Worm (Caenorhabditis elegans): ENCODE data around the gene Y43F8B.18.

Y43F8B.18 gene

DNA sequence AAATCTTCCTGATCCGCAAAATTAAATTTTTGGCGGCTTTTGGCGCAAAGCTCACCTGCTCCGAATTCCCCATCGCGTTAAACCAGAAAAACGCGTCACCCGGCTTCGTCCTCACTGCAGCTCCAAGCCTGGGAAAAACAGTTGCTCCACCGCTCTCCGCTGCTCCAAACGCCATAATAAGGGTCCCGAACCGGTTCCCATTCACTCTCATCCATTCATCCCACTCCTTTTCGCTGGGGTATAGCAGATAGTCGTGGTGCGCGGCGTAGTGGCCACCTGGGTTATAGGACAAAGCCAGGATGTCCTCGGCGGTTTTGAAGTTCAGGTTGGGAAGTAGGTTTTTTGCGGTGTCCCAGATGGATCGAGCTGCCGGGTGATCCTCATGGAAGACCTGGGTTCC, 25.1 kb downstream of the Y43F8B.18 start:
- no peak for TF ChIP-seq nhr-27 (tag; optimal IDR thresholded peaks at IDR 0.05)
- TF ChIP-seq zfh-2 (GFP tag; conservative IDR thresholded peaks at IDR 0.05), result peak; percentile 72; the same call in 1 of the 2 replicates

DNA sequence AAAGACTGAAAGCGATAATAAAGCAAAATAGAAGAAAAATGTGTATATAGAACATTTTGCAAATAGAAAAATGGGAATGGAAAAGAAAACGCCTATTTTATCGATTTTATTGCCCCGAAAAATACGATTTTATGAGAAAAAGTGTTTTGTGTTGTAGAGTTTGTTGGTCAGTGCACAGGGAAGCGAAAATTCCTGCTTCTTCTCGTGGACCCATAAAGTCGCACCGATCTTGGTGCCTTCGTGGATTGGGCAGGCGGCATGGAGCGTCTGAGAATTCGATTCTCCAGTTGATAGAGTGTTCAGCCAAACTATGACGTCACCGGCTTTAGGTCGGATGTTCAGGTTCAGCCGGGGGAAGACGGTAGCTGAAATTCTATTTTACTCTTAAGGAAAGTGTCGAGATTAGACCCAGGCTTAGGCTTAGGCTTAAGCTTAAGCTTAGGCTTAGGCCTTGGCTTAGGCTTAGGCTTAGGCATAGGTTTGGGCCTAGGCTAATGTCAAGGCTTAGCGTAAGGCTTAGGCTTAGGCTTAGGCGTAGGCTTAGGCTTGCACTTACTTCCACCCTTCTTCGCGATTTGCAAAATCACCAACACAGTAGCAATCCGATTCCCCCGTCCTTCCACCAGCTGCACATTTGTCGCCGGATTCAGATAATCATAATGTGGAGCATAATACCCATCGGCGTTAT, 26.6 kb downstream of the Y43F8B.18 start, which contains the start of gene Y43F8B.19:
Gene Y43F8B.19 (minus strand): TSS at position 51 of the 688 bp plus-strand sequence.
- TF ChIP-seq bed-1 (GFP tag; IDR thresholded peaks at IDR 0.05), result no peak
- TF ChIP-seq lsl-1 (GFP tag; optimal IDR thresholded peaks at IDR 0.05), result no peak
- no peak for TF ChIP-seq F39B2.1 (GFP tag; IDR thresholded peaks at IDR 0.05)
- no peak for TF ChIP-seq F23B12.7 (tag; optimal IDR thresholded peaks at IDR 0.05; ENCODE audit: insufficient read depth)
- TF ChIP-seq Y79H2A.3 (GFP tag; conservative IDR thresholded peaks at IDR 0.05), result no peak
- no peak for TF ChIP-seq die-1 (tag; optimal IDR thresholded peaks at IDR 0.05)

ce11 chrV:19513552-19513951, 27.8 kb downstream of the Y43F8B.18 start, which contains the start of gene phy-4:
Gene phy-4 (minus strand): TSS chrV:19513652.
- TF ChIP-seq rcor-1 (GFP tag; IDR thresholded peaks at IDR 0.05) (no peak), lin-26 (GFP tag; IDR thresholded peaks at IDR 0.05) (no peak), tbp1 (GFP tag; optimal IDR thresholded peaks at IDR 0.05) (no peak), ceh-100 (GFP tag; IDR thresholded peaks at IDR 0.05) (no peak), cebp-1 (GFP tag; IDR thresholded peaks at IDR 0.05) (no peak), cebp-1 (tag; optimal IDR thresholded peaks at IDR 0.05) (no peak), F57A8.1 (GFP tag; optimal IDR thresholded peaks at IDR 0.05) (no peak), T26A5.8 (tag; optimal IDR thresholded peaks at IDR 0.05) (no peak), ccch-3 (GFP tag; optimal IDR thresholded peaks at IDR 0.05) (no peak), ceh-91 (GFP tag; IDR thresholded peaks at IDR 0.05) (no peak), let-607 (tag; optimal IDR thresholded peaks at IDR 0.05) (no peak), sptf-2 (GFP tag; optimal IDR thresholded peaks at IDR 0.05) (no peak), nhr-120 (GFP tag; IDR thresholded peaks at IDR 0.05) (no peak), nhr-179 (tag; optimal IDR thresholded peaks at IDR 0.05) (no peak), Y67H2A.10 (GFP tag; conservative IDR thresholded peaks at IDR 0.05) (no peak), bed-2 (GFP tag; IDR thresholded peaks at IDR 0.05) (no peak), lin-35 (GFP tag; optimal IDR thresholded peaks at IDR 0.05) (no peak), F52B5.7 (tag; optimal IDR thresholded peaks at IDR 0.05) (no peak), attf-5 (GFP tag; optimal IDR thresholded peaks at IDR 0.05) (no peak), nhr-80 (tag; optimal IDR thresholded peaks at IDR 0.05) (no peak)

- 0 out of 2 replicates have a peak, but pooled peaks have one; percentile 19 for TF ChIP-seq dox-1 (GFP tag; IDR thresholded peaks at IDR 0.05)
- peak; percentile 56; the same call in 1 of the 2 replicates for TF ChIP-seq zfh-2 (GFP tag; conservative IDR thresholded peaks at IDR 0.05)
These were observed 32.0 kb downstream of the Y43F8B.18 start for ce11 chrV:19517611-19518360.

DNA sequence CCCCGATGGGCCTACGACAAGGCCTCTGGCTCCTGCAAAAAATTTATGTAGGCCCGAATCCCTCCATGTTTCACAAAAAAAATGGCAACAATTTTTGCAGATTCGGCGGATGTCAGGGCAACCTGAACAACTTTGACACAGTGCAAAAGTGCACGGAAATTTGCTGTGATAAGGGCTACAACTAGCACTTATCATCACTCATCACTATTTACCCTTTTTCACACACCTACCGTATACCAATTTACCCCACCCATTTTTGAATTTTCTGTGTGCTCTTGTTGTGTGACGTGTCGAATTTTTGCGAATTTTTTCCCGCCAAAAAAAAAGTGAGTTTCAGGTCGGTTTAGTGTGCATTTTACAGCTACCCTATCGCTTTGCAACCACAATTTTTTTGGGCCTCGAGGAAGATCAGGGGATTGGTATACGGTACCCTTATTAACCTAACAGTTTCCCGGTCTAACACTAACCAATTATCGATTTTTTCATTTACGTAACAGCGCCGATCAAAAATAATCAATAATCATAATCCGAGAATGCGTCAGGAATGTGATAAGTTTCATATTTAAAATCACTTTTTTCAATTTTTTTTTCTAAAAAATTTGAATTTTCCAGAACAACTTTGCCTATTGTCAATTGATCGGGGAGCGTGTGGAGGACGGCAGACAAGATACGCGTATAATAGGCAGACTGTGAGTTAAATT, 32.8 kb downstream of the Y43F8B.18 start:
- no peak for TF ChIP-seq F57C9.4 (tag; optimal IDR thresholded peaks at IDR 0.05)
- TF ChIP-seq ZK185.1 (tag; optimal IDR thresholded peaks at IDR 0.05; ENCODE audit: poor library complexity, severe bottlenecking), result no peak
- TF ChIP-seq chd-7 (tag; optimal IDR thresholded peaks at IDR 0.05), result no peak
- TF ChIP-seq nhr-80 (tag; optimal IDR thresholded peaks at IDR 0.05), result peak; percentile 28
- no peak for TF ChIP-seq let-526 (GFP tag; IDR thresholded peaks at IDR 0.05)
- TF ChIP-seq unc-62 (GFP tag; optimal IDR thresholded peaks at IDR 0.05), result no peak
- TF ChIP-seq nhr-27 (tag; optimal IDR thresholded peaks at IDR 0.05), result no peak

Measured in whole organism, young adult.